Fruit fly (Drosophila melanogaster): ENCODE data around the gene Nup35.

Gene Nup35

DNA sequence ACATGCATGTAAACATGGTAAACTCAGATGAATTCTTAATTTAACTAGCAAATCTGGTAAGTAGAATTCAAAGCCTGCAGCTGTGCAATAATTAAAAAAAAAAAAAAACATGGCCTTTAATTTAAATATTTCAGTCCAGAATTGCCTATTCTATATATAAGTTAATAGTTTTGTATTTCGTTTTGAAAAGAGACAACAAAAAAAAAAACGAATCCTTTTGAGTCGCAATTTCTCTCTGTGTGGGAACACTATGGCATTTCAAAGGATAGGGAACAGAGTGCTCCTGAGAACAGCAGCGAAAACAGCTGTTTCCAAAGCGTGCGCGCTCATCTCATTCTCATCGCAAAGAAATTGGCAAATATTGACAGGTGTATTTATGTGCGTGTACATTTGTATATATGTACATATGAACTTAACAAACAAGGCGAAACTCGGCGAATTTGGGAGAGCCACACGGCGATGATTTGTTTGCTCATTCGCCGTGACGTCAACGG lies 2.2 kb upstream of the Nup35 start (continued):
- TF ChIP-seq Hmr (GFP tag; optimal IDR thresholded peaks at IDR 0.05): peak; percentile 55
- peak in 1 of 2 experiments; percentile 46 for TF ChIP-seq Eip74EF (GFP tag; optimal IDR thresholded peaks at IDR 0.05)
- TF ChIP-seq onecut (GFP tag; IDR thresholded peaks at IDR 0.05): 0 out of 2 replicates have a peak, but pooled peaks have one; percentile 14
- TF ChIP-seq CG5245 (GFP tag; optimal IDR thresholded peaks at IDR 0.05): peak; percentile 39
- TF ChIP-seq sens (GFP tag): peak; percentile 91
- TF ChIP-seq NC2β (GFP tag; optimal IDR thresholded peaks at IDR 0.05): peak; percentile 44
- TF ChIP-seq Awh (GFP tag; IDR thresholded peaks at IDR 0.05): no peak
- TF ChIP-seq inv (GFP tag; IDR thresholded peaks at IDR 0.05; ENCODE audit: partially characterized antibody): no peak
- TF ChIP-seq dmrt11E (tag; optimal IDR thresholded peaks at IDR 0.05): peak; percentile 57
- 0 out of 2 replicates have a peak, but pooled peaks have one; percentile 36 for TF ChIP-seq stc (GFP tag; IDR thresholded peaks at IDR 0.05)
- no peak for TF ChIP-seq tll (GFP tag; optimal IDR thresholded peaks at IDR 0.05)
- TF ChIP-seq NK7.1 (GFP tag; optimal IDR thresholded peaks at IDR 0.05): peak; percentile 27
- TF ChIP-seq CG10267 (tag; optimal IDR thresholded peaks at IDR 0.05): peak; percentile 62
- TF ChIP-seq luna (GFP tag; optimal IDR thresholded peaks at IDR 0.05): no peak
- 0 out of 2 replicates have a peak, but pooled peaks have one; percentile 13 for TF ChIP-seq gt (GFP tag; IDR thresholded peaks at IDR 0.05)
- no peak for TF ChIP-seq tx (GFP tag; optimal IDR thresholded peaks at IDR 0.05)
- peak; percentile 35 for TF ChIP-seq CG3838 (GFP tag; optimal IDR thresholded peaks at IDR 0.05)
- peak; percentile 53 for TF ChIP-seq CG30431 (GFP tag; optimal IDR thresholded peaks at IDR 0.05)
- peak; percentile 33 for TF ChIP-seq CG4854 (GFP tag; optimal IDR thresholded peaks at IDR 0.05)
- no peak for TF ChIP-seq ap (GFP tag; IDR thresholded peaks at IDR 0.05)
- TF ChIP-seq ewg (GFP tag; optimal IDR thresholded peaks at IDR 0.05): peak; percentile 45
- TF ChIP-seq pita (GFP tag; optimal IDR thresholded peaks at IDR 0.05): no peak
- TF ChIP-seq zf30C (GFP tag; optimal IDR thresholded peaks at IDR 0.05): peak; percentile 87
- peak; percentile 62 for TF ChIP-seq CG13424 (tag; optimal IDR thresholded peaks at IDR 0.05)
- no peak for TF ChIP-seq hkb (optimal IDR thresholded peaks at IDR 0.05)
- TF ChIP-seq hkb (GFP tag; IDR thresholded peaks at IDR 0.05): peak; percentile 72
- TF ChIP-seq gro (GFP tag; optimal IDR thresholded peaks at IDR 0.05): peak; percentile 6
- peak; percentile 50 for TF ChIP-seq CG12659 (GFP tag; optimal IDR thresholded peaks at IDR 0.05)
- no peak for TF ChIP-seq CG7271 (tag; optimal IDR thresholded peaks at IDR 0.05)
- TF ChIP-seq CG18476 (GFP tag; optimal IDR thresholded peaks at IDR 0.05): peak; percentile 13
- TF ChIP-seq Hey (tag; optimal IDR thresholded peaks at IDR 0.05): peak; percentile 49
- TF ChIP-seq CG14441 (GFP tag; IDR thresholded peaks at IDR 0.05): peak; percentile 21; the same call in 1 of the 2 replicates
- TF ChIP-seq Doc3 (GFP tag; IDR thresholded peaks at IDR 0.05; ENCODE audit: partially characterized antibody): no peak
- TF ChIP-seq Gsc (GFP tag; IDR thresholded peaks at IDR 0.05): no peak
- peak; percentile 41 for TF ChIP-seq CG15696 (tag; optimal IDR thresholded peaks at IDR 0.05)
- TF ChIP-seq CG12769 (tag; optimal IDR thresholded peaks at IDR 0.05): peak; percentile 54
- TF ChIP-seq CG2678 (tag; optimal IDR thresholded peaks at IDR 0.05): peak; percentile 69
- peak; percentile 50 for TF ChIP-seq CG7786 (GFP tag; optimal IDR thresholded peaks at IDR 0.05)
- no peak for TF ChIP-seq Ada2b (GFP tag; IDR thresholded peaks at IDR 0.05)
- no peak for TF ChIP-seq zen (tag; optimal IDR thresholded peaks at IDR 0.05)
- TF ChIP-seq zen2 (GFP tag; IDR thresholded peaks at IDR 0.05; ENCODE audit: partially characterized antibody): no peak
- no peak for TF ChIP-seq Mes4 (GFP tag; optimal IDR thresholded peaks at IDR 0.05)
- TF ChIP-seq sim (GFP tag; IDR thresholded peaks at IDR 0.05): no peak; the same call in 1 of the 2 replicates
- peak; percentile 31 for TF ChIP-seq CG10565 (GFP tag; optimal IDR thresholded peaks at IDR 0.05)
- TF ChIP-seq CG11504 (tag; optimal IDR thresholded peaks at IDR 0.05): peak; percentile 73
- TF ChIP-seq CG42726 (GFP tag; IDR thresholded peaks at IDR 0.05; ENCODE audit: partially characterized antibody): no peak
- TF ChIP-seq chinmo (GFP tag; IDR thresholded peaks at IDR 0.05; ENCODE audit: partially characterized antibody): no peak
- TF ChIP-seq Rfx (GFP tag; IDR thresholded peaks at IDR 0.05): peak; percentile 53; the same call in 1 of the 2 replicates
- peak; percentile 56 for TF ChIP-seq ind (GFP tag; optimal IDR thresholded peaks at IDR 0.05)
- peak; percentile 71 for TF ChIP-seq Ssrp (tag; optimal IDR thresholded peaks at IDR 0.05)

Measured in whole organism, embryonic.